Worm (Caenorhabditis elegans) whole organism, L4 larva: Measurements from ENCODE around the gene Y54G2A.38.

ENCODE experiments used
- F37D6.2 ChIP-seq: sonication (generic microtip); optimal IDR thresholded peaks from 2 replicates; lab custom pipeline; 2016; ENCODE audit warnings: mild to moderate bottlenecking, missing genetic modification characterization, missing compliant biosample characterization
- F44E2.7 ChIP-seq: fragments of 200-800 bp; sonication (Bioruptor generic); IDR thresholded peaks from 2 replicates; pipeline ENCODE4 v2.1.2; 2022; ENCODE audit warnings: missing genetic modification characterization, missing compliant biosample characterization
- T26A8.4 ChIP-seq: fragments of 200-800 bp; sonication (Bioruptor generic); IDR thresholded peaks from 2 replicates; pipeline ENCODE4 v1.3.6; 2022; ENCODE audit warnings: missing genetic modification characterization, missing compliant biosample characterization
- ZK337.2 ChIP-seq: fragments of 200-800 bp; sonication (Bioruptor generic); IDR thresholded peaks from 2 replicates; pipeline ENCODE4 v1.3.6; 2022; ENCODE audit warnings: missing genetic modification reagents, missing genetic modification characterization, missing compliant biosample characterization
- aha-1 ChIP-seq: fragments of 150-350 bp; peaks from one replicate; lab custom pipeline; 2014; ENCODE audit warnings: missing biosample characterization, missing genetic modification characterization
- ama-1 ChIP-seq: fragments of 150-350 bp; optimal IDR thresholded peaks from 2 replicates; lab custom pipeline; 2014; ENCODE audit warnings: inconsistent platforms, mixed read lengths
- arid-1 ChIP-seq: fragments of 200-800 bp; sonication (Bioruptor generic); conservative IDR thresholded peaks from 2 replicates; pipeline ENCODE4 v1.3.6; 2022; ENCODE audit warnings: missing genetic modification reagents, missing genetic modification characterization, missing compliant biosample characterization
- ceh-44 ChIP-seq: fragments of 200-800 bp; sonication (Bioruptor generic); IDR thresholded peaks from 2 replicates; pipeline ENCODE4 v1.3.6; 2022; ENCODE audit warnings: missing genetic modification reagents, missing genetic modification characterization, missing compliant biosample characterization
- ceh-62 ChIP-seq: sonication (generic microtip); optimal IDR thresholded peaks from 2 replicates; lab custom pipeline; 2017; ENCODE audit warnings: missing biosample characterization, missing genetic modification characterization
- ceh-82 ChIP-seq: sonication (generic microtip); optimal IDR thresholded peaks from 2 replicates; lab custom pipeline; 2017; ENCODE audit warnings: missing biosample characterization, missing genetic modification characterization
- ces-1 ChIP-seq: fragments of 150-350 bp; sonication (generic microtip); optimal IDR thresholded peaks from 4 replicates; lab custom pipeline; 2014; ENCODE audit warnings: missing biosample characterization, missing genetic modification reagents, missing genetic modification characterization
- cey-2 ChIP-seq: sonication (generic microtip); optimal IDR thresholded peaks from 3 replicates; lab custom pipeline; 2017; ENCODE audit warnings: missing genetic modification characterization, mild to moderate bottlenecking, missing compliant biosample characterization, antibody characterized with exemption, borderline replicate concordance; ENCODE audit not compliant: insufficient read depth
- ctbp-1 ChIP-seq: fragments of 200-800 bp; sonication (Bioruptor generic); IDR thresholded peaks from 2 replicates; pipeline ENCODE4 v1.3.6; 2022; ENCODE audit warnings: missing genetic modification reagents, missing genetic modification characterization, missing compliant biosample characterization
- daf-16 ChIP-seq, 3 experiments: sonication (generic microtip); optimal IDR thresholded peaks; 2 replicates each; lab custom pipeline; 2016 to 2017; ENCODE audit warnings: missing genetic modification characterization in 3 of 3, missing genetic modification reagents in 3 of 3, mild to moderate bottlenecking in 2 of 3, missing compliant biosample characterization in 2 of 3, missing biosample characterization in 1 of 3, moderate library complexity in 1 of 3
- daf-19 ChIP-seq: fragments of 200-800 bp; sonication (Bioruptor generic); conservative IDR thresholded peaks from 2 replicates; pipeline ENCODE4 v1.3.6; 2022; ENCODE audit warnings: missing genetic modification characterization, missing compliant biosample characterization
- dve-1 ChIP-seq: sonication (generic microtip); optimal IDR thresholded peaks from 2 replicates; lab custom pipeline; 2017; ENCODE audit warnings: antibody characterized with exemption, mild to moderate bottlenecking, missing genetic modification characterization, missing compliant biosample characterization; ENCODE audit not compliant: insufficient read depth
- fkh-10 ChIP-seq: fragments of 150-350 bp; optimal IDR thresholded peaks from 2 replicates; lab custom pipeline; 2014; ENCODE audit warnings: missing biosample characterization, missing genetic modification reagents, missing genetic modification characterization
- gei-8 ChIP-seq: fragments of 200-800 bp; sonication (Bioruptor generic); optimal IDR thresholded peaks from 2 replicates; lab custom pipeline; 2018; ENCODE audit warnings: mild to moderate bottlenecking, missing genetic modification characterization, missing compliant biosample characterization
- hif-1 ChIP-seq, 2 experiments: sonication (generic microtip); optimal IDR thresholded peaks; 2 replicates each; lab custom pipeline; 2016 to 2017; ENCODE audit warnings: missing compliant biosample characterization in 2 of 2, missing genetic modification characterization in 2 of 2, missing genetic modification reagents in 2 of 2, missing genotype in 2 of 2, mild to moderate bottlenecking in 1 of 2
- hlh-11 ChIP-seq: fragments of 200-800 bp; sonication (Bioruptor generic); optimal IDR thresholded peaks from 2 replicates; lab custom pipeline; 2018; ENCODE audit warnings: mild to moderate bottlenecking, missing genetic modification characterization, missing compliant biosample characterization
- hlh-30 ChIP-seq: sonication (generic microtip); optimal IDR thresholded peaks from 2 replicates; lab custom pipeline; 2017; ENCODE audit warnings: antibody characterized with exemption, mild to moderate bottlenecking, missing genetic modification characterization, missing compliant biosample characterization; ENCODE audit not compliant: insufficient read depth
- hmg-1.1 ChIP-seq: fragments of 200-800 bp; sonication (Bioruptor generic); IDR thresholded peaks from 2 replicates; pipeline ENCODE4 v1.3.6; 2022; ENCODE audit warnings: missing genetic modification reagents, missing genetic modification characterization, missing compliant biosample characterization
- lin-39 ChIP-seq: fragments of 150-350 bp; optimal IDR thresholded peaks from 2 replicates; lab custom pipeline; 2014; ENCODE audit warnings: missing biosample characterization, missing genetic modification reagents, missing genetic modification characterization
- lir-3 ChIP-seq: sonication (generic microtip); optimal IDR thresholded peaks from 2 replicates; lab custom pipeline; 2016; ENCODE audit warnings: mild to moderate bottlenecking, missing genetic modification characterization, missing compliant biosample characterization
- lsy-2 ChIP-seq, 2 experiments: fragments of 150-350 bp in 1 of 2; sonication (generic microtip) in 1 of 2; optimal IDR thresholded peaks; 2 replicates each; lab custom pipeline; 2014 to 2017; ENCODE audit warnings: missing biosample characterization in 2 of 2, missing genetic modification characterization in 2 of 2
- mdl-1 ChIP-seq, 2 experiments: fragments of 150-350 bp in 1 of 2; sonication (generic microtip) in 1 of 2; optimal IDR thresholded peaks; 2 replicates each; lab custom pipeline; 2014 to 2017; ENCODE audit warnings: missing biosample characterization in 2 of 2, missing genetic modification characterization in 2 of 2
- mdt-29 ChIP-seq: fragments of 200-800 bp; sonication (Bioruptor generic); IDR thresholded peaks from 2 replicates; pipeline ENCODE4 v1.3.6; 2022; ENCODE audit warnings: missing genetic modification reagents, missing genetic modification characterization, missing compliant biosample characterization
- mes-2 ChIP-seq: sonication (generic microtip); optimal IDR thresholded peaks from 2 replicates; lab custom pipeline; 2016; ENCODE audit warnings: missing genotype, mild to moderate bottlenecking, missing genetic modification characterization, missing compliant biosample characterization; ENCODE audit not compliant: poor library complexity, severe bottlenecking
- mxl-2 ChIP-seq: fragments of 200-800 bp; sonication (Bioruptor generic); conservative IDR thresholded peaks from 2 replicates; pipeline ENCODE4 v1.3.6; 2022; ENCODE audit warnings: missing genetic modification reagents, missing genetic modification characterization, missing compliant biosample characterization
- nhr-11 ChIP-seq: fragments of 150-350 bp; optimal IDR thresholded peaks from 2 replicates; lab custom pipeline; 2014; ENCODE audit warnings: missing biosample characterization, missing genetic modification characterization
- nhr-111 ChIP-seq: fragments of 200-800 bp; sonication (Bioruptor generic); optimal IDR thresholded peaks from 2 replicates; lab custom pipeline; 2018; ENCODE audit warnings: mild to moderate bottlenecking, missing genetic modification characterization, missing compliant biosample characterization
- nhr-42 ChIP-seq: fragments of 200-800 bp; sonication (Bioruptor generic); IDR thresholded peaks from 2 replicates; pipeline ENCODE4 v1.3.6; 2022; ENCODE audit warnings: missing genetic modification characterization, missing compliant biosample characterization
- pha-4 ChIP-seq, 2 experiments: fragments of 150-350 bp in 1 of 2; fragments of 200-800 bp in 1 of 2; sonication (Bioruptor generic) in 1 of 2; IDR thresholded peaks in 1 of 2; optimal IDR thresholded peaks in 1 of 2; 2 replicates each; pipeline versions ENCODE4 v1.3.6 to Lab custom; 2014 to 2022; ENCODE audit warnings: missing genetic modification characterization in 2 of 2, missing genetic modification reagents in 2 of 2, missing biosample characterization in 1 of 2, missing compliant biosample characterization in 1 of 2
- php-3 ChIP-seq: fragments of 200-800 bp; sonication (Bioruptor generic); IDR thresholded peaks from 2 replicates; pipeline ENCODE4 v1.3.6; 2022; ENCODE audit warnings: missing genetic modification reagents, missing genetic modification characterization, missing compliant biosample characterization
- pqm-1 ChIP-seq: sonication (generic microtip); optimal IDR thresholded peaks from 2 replicates; lab custom pipeline; 2017; ENCODE audit warnings: missing biosample characterization, missing genetic modification characterization
- saeg-2 ChIP-seq: fragments of 200-800 bp; sonication (Bioruptor generic); IDR thresholded peaks from 2 replicates; pipeline ENCODE4 v1.3.6; 2022; ENCODE audit warnings: missing genetic modification reagents, missing genetic modification characterization, missing compliant biosample characterization
- sdz-12 ChIP-seq: fragments of 200-800 bp; sonication (Bioruptor generic); optimal IDR thresholded peaks from 2 replicates; lab custom pipeline; 2018; ENCODE audit warnings: mild to moderate bottlenecking, missing genetic modification characterization, missing compliant biosample characterization
- spr-3 ChIP-seq: fragments of 200-800 bp; sonication (Bioruptor generic); optimal IDR thresholded peaks from 2 replicates; lab custom pipeline; 2018; ENCODE audit warnings: mild to moderate bottlenecking, missing genetic modification characterization, missing compliant biosample characterization
- tra-1 ChIP-seq: fragments of 200-800 bp; sonication (Bioruptor generic); IDR thresholded peaks from 2 replicates; pipeline ENCODE4 v1.3.6; 2022; ENCODE audit warnings: missing genetic modification reagents, missing genetic modification characterization, missing compliant biosample characterization
- unc-130 ChIP-seq: sonication (generic microtip); optimal IDR thresholded peaks from 2 replicates; lab custom pipeline; 2016; ENCODE audit warnings: missing genetic modification reagents, missing genetic modification characterization, missing compliant biosample characterization
- unc-62 ChIP-seq, 3 experiments: fragments of 150-350 bp in 1 of 3; sonication (generic microtip); optimal IDR thresholded peaks in 2 of 3; peaks in 1 of 3; 1 replicate in 1 of 3; 2 replicates in 2 of 3; lab custom pipeline; 2014 to 2017; ENCODE audit warnings: missing biosample characterization in 3 of 3, missing genetic modification characterization in 3 of 3, missing genetic modification reagents in 3 of 3, missing genotype in 1 of 3
- zag-1 ChIP-seq: fragments of 150-350 bp; optimal IDR thresholded peaks from 2 replicates; lab custom pipeline; 2014; ENCODE audit warnings: missing biosample characterization, missing genetic modification characterization
- zfp-2 ChIP-seq: sonication (generic microtip); optimal IDR thresholded peaks from 2 replicates; lab custom pipeline; 2016; ENCODE audit warnings: mild to moderate bottlenecking, missing genetic modification characterization, missing compliant biosample characterization
- zip-2 ChIP-seq: fragments of 150-350 bp; optimal IDR thresholded peaks from 2 replicates; lab custom pipeline; 2014; ENCODE audit warnings: missing biosample characterization, missing genetic modification characterization

Gene Y54G2A.38

ce11 chrIV:2802193-2802592 lies 42.9 kb downstream of the Y54G2A.38 start (continued):
- no peak for TF ChIP-seq cey-2 (tag; lab: Kevin White, UChicago)
- no peak for TF ChIP-seq lin-39 (tag; lab: Kevin White, UChicago)
- TF ChIP-seq gei-8 (GFP tag; lab: Kevin White, UChicago): no peak
- no peak for TF ChIP-seq zip-2
- 0 out of 2 replicates have a peak, but pooled peaks have one; percentile 23 for TF ChIP-seq F44E2.7
- no peak for TF ChIP-seq daf-19 (GFP tag; lab: Robert Waterston, UW)
- peak; percentile 41 for TF ChIP-seq T26A8.4 (GFP tag; lab: Robert Waterston, UW)
- no peak for TF ChIP-seq fkh-10 (GFP tag; lab: Kevin White, UChicago)
- no peak for TF ChIP-seq mdt-29 (GFP tag; lab: Robert Waterston, UW)
- peak; percentile 5 for TF ChIP-seq hlh-11 (tag; lab: Kevin White, UChicago)
- TF ChIP-seq dve-1 (tag; lab: Kevin White, UChicago): peak; percentile 13
- TF ChIP-seq ceh-62 (tag; lab: Kevin White, UChicago): no peak
- no peak for TF ChIP-seq nhr-11

DNA sequence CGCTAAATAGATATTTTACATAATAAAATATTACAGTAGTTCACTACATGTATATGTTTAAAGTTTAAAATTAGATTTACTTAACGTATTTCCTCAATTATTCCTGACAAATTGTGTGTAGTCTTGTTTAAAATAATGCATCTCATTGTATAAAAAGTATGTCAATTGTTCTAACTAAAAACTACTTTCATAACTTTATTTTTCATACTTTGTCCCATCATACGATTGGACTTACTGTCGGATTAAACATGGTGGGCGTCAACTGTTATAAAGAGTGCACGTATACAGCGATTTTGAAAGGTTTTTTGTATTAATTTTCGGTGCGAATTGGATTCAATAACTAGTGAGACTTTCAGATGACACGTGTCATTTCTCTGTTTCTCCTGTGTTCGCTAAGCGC lies 44.4 kb downstream of the Y54G2A.38 start, which contains the start of gene Y54G2A.32:
Y54G2A.32 (plus strand) TSS at position 301 of the 400 bp plus-strand sequence.
- TF ChIP-seq aha-1 (peak; percentile 61), unc-130 (GFP tag; lab: Kevin White, UChicago) (no peak)
- TF ChIP-seq, all 104 proteins: peak for 1

DNA sequence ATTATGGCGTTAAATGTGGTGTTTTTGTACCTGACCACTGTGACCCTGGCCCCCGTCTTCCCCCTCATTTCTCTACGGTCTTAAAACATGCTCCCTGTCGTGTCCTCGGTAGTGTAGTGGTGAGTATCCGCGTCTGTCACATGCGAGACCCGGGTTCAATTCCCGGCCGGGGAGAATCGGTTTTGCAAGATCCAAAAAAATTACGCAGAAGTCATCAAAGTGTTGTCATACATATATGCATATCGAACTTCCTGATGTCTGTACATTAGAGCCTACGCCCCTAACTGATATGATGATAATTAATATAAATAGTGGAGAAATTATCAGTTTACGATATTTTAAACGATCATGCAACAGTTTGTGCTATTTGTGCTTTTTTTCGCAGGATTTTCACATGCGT lies 46.3 kb downstream of the Y54G2A.38 start, which contains the start of gene Y54G2A.45:
Y54G2A.45 (plus strand) TSS at position 333 of the 400 bp plus-strand sequence.
- TF ChIP-seq hif-1 (tag; optimal IDR thresholded peaks at IDR 0.05; lab: Kevin White, UChicago): peak in 1 of 2 experiments; percentile 57
- TF ChIP-seq dve-1 (tag; lab: Kevin White, UChicago): peak; percentile 88
- peak; percentile 69; the same call in 1 of the 2 replicates for TF ChIP-seq nhr-42 (GFP tag; lab: Robert Waterston, UW)
- TF ChIP-seq ceh-44 (GFP tag; lab: Robert Waterston, UW): peak; percentile 80
- TF ChIP-seq mes-2 (tag; lab: Kevin White, UChicago): peak; percentile 77
- TF ChIP-seq unc-62 (GFP tag; optimal IDR thresholded peaks at IDR 0.05 in 1 of 2; lab: Kevin White, UChicago): no peak
- no peak for TF ChIP-seq unc-62 (tag; optimal IDR thresholded peaks at IDR 0.05; lab: Kevin White, UChicago)
- TF ChIP-seq sdz-12: no peak
- peak in 1 of 2 experiments; percentile 32 for TF ChIP-seq mdl-1 (tag; optimal IDR thresholded peaks at IDR 0.05; lab: Kevin White, UChicago)
- peak; percentile 63; the same call in 1 of the 2 replicates for TF ChIP-seq hmg-1.1 (GFP tag; lab: Robert Waterston, UW)
- TF ChIP-seq tra-1: peak; percentile 89
- TF ChIP-seq zag-1 (tag; lab: Kevin White, UChicago): no peak
- TF ChIP-seq zfp-2 (tag; lab: Kevin White, UChicago): peak; percentile 8
- peak; percentile 90 for TF ChIP-seq pqm-1 (tag; lab: Kevin White, UChicago)
- TF ChIP-seq php-3: peak; percentile 78
- peak; percentile 48 for TF ChIP-seq lir-3 (tag; lab: Kevin White, UChicago)
- TF ChIP-seq F37D6.2: peak; percentile 20
- peak in 1 of 2 experiments; percentile 69 for TF ChIP-seq lsy-2 (tag; optimal IDR thresholded peaks at IDR 0.05; lab: Kevin White, UChicago)
- TF ChIP-seq ama-1 (lab: Kevin White, UChicago): no peak
- no peak for TF ChIP-seq ces-1 (GFP tag; lab: Kevin White, UChicago)
- TF ChIP-seq ctbp-1: peak; percentile 74; the same call in 1 of the 2 replicates
- TF ChIP-seq saeg-2 (GFP tag; lab: Robert Waterston, UW): peak; percentile 74; the same call in 1 of the 2 replicates
- TF ChIP-seq ceh-82 (tag; lab: Kevin White, UChicago): no peak
- 0 out of 2 replicates have a peak, but pooled peaks have one; percentile 12 for TF ChIP-seq mxl-2
- TF ChIP-seq daf-16 (GFP tag; optimal IDR thresholded peaks at IDR 0.05; lab: Kevin White, UChicago): peak; percentile 60 to 78
- TF ChIP-seq daf-16 (tag; optimal IDR thresholded peaks at IDR 0.05; lab: Kevin White, UChicago): peak; percentile 89
- TF ChIP-seq arid-1 (GFP tag; lab: Robert Waterston, UW): peak; percentile 78
- peak; percentile 65 for TF ChIP-seq unc-130 (GFP tag; lab: Kevin White, UChicago)
- TF ChIP-seq hlh-30 (tag; lab: Kevin White, UChicago): peak; percentile 91
- TF ChIP-seq pha-4 (GFP tag; IDR thresholded peaks at IDR 0.05; lab: Robert Waterston, UW): peak; percentile 80
- no peak for TF ChIP-seq pha-4 (tag; optimal IDR thresholded peaks at IDR 0.05; lab: Kevin White, UChicago)
- TF ChIP-seq nhr-111: no peak
- peak; percentile 62 for TF ChIP-seq spr-3
- TF ChIP-seq ZK337.2 (GFP tag; lab: Robert Waterston, UW): peak; percentile 51; the same call in 1 of the 2 replicates
